Worm (Caenorhabditis elegans): ENCODE measurements around the gene Y54B9A.1.
"Not testable (repeated sequence)": the region's sequence is repeated elsewhere in the genome, so short reads cannot be mapped to it uniquely, and the experiment has no call there.

- TF ChIP-seq ref-1 (GFP tag; conservative IDR thresholded peaks at IDR 0.05); cog-1 (tag; optimal IDR thresholded peaks at IDR 0.05); med-1 (GFP tag; optimal IDR thresholded peaks at IDR 0.05; ENCODE audit: insufficient read depth); ztf-29 (GFP tag; IDR thresholded peaks at IDR 0.05): not testable (repeated sequence)
- peak; percentile 55; the same call in 1 of the 2 replicates for TF ChIP-seq flt-1 (GFP tag; IDR thresholded peaks at IDR 0.05)
Measured at ce11 chrV:9439315-9440002, at the start of gene Y54B9A.1.

All from whole organism, midembryonic.